Worm (Caenorhabditis elegans): Measurements from ENCODE around the gene B0563.6.

DNA sequence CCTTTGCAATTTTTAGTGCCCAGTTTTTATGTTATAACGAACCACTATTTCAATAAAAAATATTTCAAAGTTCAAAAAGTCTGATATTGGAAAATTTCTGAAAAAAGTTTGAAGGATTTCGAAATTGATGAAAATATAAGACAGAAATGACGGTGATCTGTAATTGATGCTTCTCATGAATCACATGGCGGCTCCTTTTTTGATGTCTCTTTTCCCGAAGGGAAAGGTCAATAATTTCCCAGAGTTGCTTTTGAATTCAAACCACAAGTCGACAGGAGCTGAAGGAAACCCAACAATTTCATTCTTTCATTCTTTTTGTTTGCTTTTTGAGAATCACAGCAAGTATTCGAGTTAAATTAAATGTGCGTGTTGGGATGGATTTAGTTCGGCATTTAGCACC is 34.8 kb downstream of the B0563.6 start, which contains the start of gene B0563.18:
- TF ChIP-seq F13C5.2 (tag; optimal IDR thresholded peaks at IDR 0.05) (no peak), ama-1 (optimal IDR thresholded peaks at IDR 0.05) (no peak), hmg-4 (GFP tag; optimal IDR thresholded peaks at IDR 0.05) (no peak), B0310.2 (tag; optimal IDR thresholded peaks at IDR 0.05) (no peak), flt-1 (GFP tag; IDR thresholded peaks at IDR 0.05) (no peak), tbx-37 (GFP tag; conservative IDR thresholded peaks at IDR 0.05) (no peak), tbx-11 (GFP tag; IDR thresholded peaks at IDR 0.05) (no peak), scrt-1 (GFP tag; IDR thresholded peaks at IDR 0.05) (no peak), ceh-13 (GFP tag; optimal IDR thresholded peaks at IDR 0.05) (no peak), ets-7 (tag; optimal IDR thresholded peaks at IDR 0.05) (no peak), aly-1 (tag; optimal IDR thresholded peaks at IDR 0.05) (no peak), pes-1 (GFP tag; IDR thresholded peaks at IDR 0.05) (no peak)

Measured in whole organism, early embryonic.